Worm (Caenorhabditis elegans) whole organism, L4 larva: ENCODE results near the gene F48E8.4.

Experiments
- F49E8.2 ChIP-seq: sonication (generic microtip); optimal IDR thresholded peaks from 2 replicates; lab custom pipeline; 2016; ENCODE audit warnings: missing compliant biosample characterization, mild to moderate bottlenecking, missing genetic modification characterization, borderline replicate concordance
- Y75B8A.6 ChIP-seq: fragments of 200-800 bp; sonication (Bioruptor generic); IDR thresholded peaks from 2 replicates; pipeline ENCODE4 v1.3.6; 2022; ENCODE audit warnings: missing genetic modification reagents, missing genetic modification characterization, missing compliant biosample characterization
- egl-27 ChIP-seq: sonication (generic microtip); optimal IDR thresholded peaks from 3 replicates; lab custom pipeline; 2017; ENCODE audit warnings: missing biosample characterization, missing genetic modification reagents, missing genetic modification characterization
- hlh-30 ChIP-seq: sonication (generic microtip); optimal IDR thresholded peaks from 2 replicates; lab custom pipeline; 2017; ENCODE audit warnings: antibody characterized with exemption, mild to moderate bottlenecking, missing genetic modification characterization, missing compliant biosample characterization; ENCODE audit not compliant: insufficient read depth
- jun-1 ChIP-seq: fragments of 150-350 bp; optimal IDR thresholded peaks from 2 replicates; lab custom pipeline; 2014; ENCODE audit warnings: missing biosample characterization, missing genetic modification reagents, missing genetic modification characterization
- lim-7 ChIP-seq: fragments of 200-800 bp; sonication (Bioruptor generic); IDR thresholded peaks from 2 replicates; pipeline ENCODE4 v1.3.6; 2022; ENCODE audit warnings: missing genetic modification characterization, missing compliant biosample characterization
- lin-13 ChIP-seq: fragments of 150-350 bp; optimal IDR thresholded peaks from 2 replicates; lab custom pipeline; 2014; ENCODE audit warnings: missing biosample characterization, missing genetic modification reagents, missing genetic modification characterization
- lin-39 ChIP-seq: fragments of 150-350 bp; optimal IDR thresholded peaks from 2 replicates; lab custom pipeline; 2014; ENCODE audit warnings: missing biosample characterization, missing genetic modification reagents, missing genetic modification characterization
- mdl-1 ChIP-seq, 2 experiments: fragments of 150-350 bp in 1 of 2; sonication (generic microtip) in 1 of 2; optimal IDR thresholded peaks; 2 replicates each; lab custom pipeline; 2014 to 2017; ENCODE audit warnings: missing biosample characterization in 2 of 2, missing genetic modification characterization in 2 of 2
- nhr-28 ChIP-seq: fragments of 150-350 bp; optimal IDR thresholded peaks from 2 replicates; lab custom pipeline; 2014; ENCODE audit warnings: missing biosample characterization, missing genetic modification characterization
- unc-39 ChIP-seq: sonication (generic microtip); optimal IDR thresholded peaks from 2 replicates; lab custom pipeline; 2017; ENCODE audit warnings: missing biosample characterization, missing genetic modification characterization
- ztf-11 ChIP-seq: fragments of 150-350 bp; optimal IDR thresholded peaks from 2 replicates; lab custom pipeline; 2014; ENCODE audit warnings: missing biosample characterization, missing genetic modification characterization

ce11 chrIII:5407588-5407987 is 45.8 kb upstream of the F48E8.4 start, which contains the start of gene W03A5.1:
- TF ChIP-seq lin-13 (GFP tag; lab: Kevin White, UChicago) (no peak), unc-39 (tag; lab: Kevin White, UChicago) (no peak), egl-27 (tag; lab: Kevin White, UChicago) (no peak), lim-7 (no peak), lin-39 (tag; lab: Kevin White, UChicago) (no peak), nhr-28 (tag; lab: Kevin White, UChicago) (no peak), hlh-30 (no peak), jun-1 (tag; lab: Kevin White, UChicago) (no peak), Y75B8A.6 (GFP tag; lab: Robert Waterston, UW) (no peak), F49E8.2 (tag; lab: Kevin White, UChicago) (no peak), ztf-11 (tag; lab: Kevin White, UChicago) (no peak), mdl-1 (tag; optimal IDR thresholded peaks at IDR 0.05; lab: Kevin White, UChicago) (no peak)
